Worm (Caenorhabditis elegans) whole organism, young adult: ENCODE results near the gene B0280.7.

ENCODE experiments used
- D2030.7 ChIP-seq: fragments of 200-800 bp; sonication (Bioruptor generic); IDR thresholded peaks from 2 replicates; pipeline ENCODE4 v1.3.6; 2022; ENCODE audit warnings: missing genetic modification reagents, missing genetic modification characterization, missing compliant biosample characterization
- F22D6.2 ChIP-seq: sonication (generic microtip); optimal IDR thresholded peaks from 2 replicates; lab custom pipeline; 2016; ENCODE audit warnings: mild to moderate bottlenecking, missing genetic modification characterization, missing compliant biosample characterization
- F33H1.4 ChIP-seq: fragments of 200-800 bp; sonication (Bioruptor generic); IDR thresholded peaks from 2 replicates; pipeline ENCODE4 v1.3.6; 2022; ENCODE audit warnings: missing genetic modification reagents, missing genetic modification characterization, missing compliant biosample characterization
- F37B4.10 ChIP-seq: fragments of 200-800 bp; sonication (Bioruptor generic); IDR thresholded peaks from 2 replicates; pipeline ENCODE4 v1.3.6; 2022; ENCODE audit warnings: missing genetic modification characterization, missing compliant biosample characterization
- F39B2.1 ChIP-seq: fragments of 200-800 bp; sonication (Bioruptor generic); IDR thresholded peaks from 2 replicates; pipeline ENCODE4 v1.3.6; 2022; ENCODE audit warnings: missing genetic modification reagents, missing genetic modification characterization, missing compliant biosample characterization
- F49E8.2 ChIP-seq: sonication (generic microtip); optimal IDR thresholded peaks from 3 replicates; lab custom pipeline; 2017; ENCODE audit warnings: missing genetic modification characterization, mild to moderate bottlenecking, missing compliant biosample characterization, antibody characterized with exemption, moderate library complexity; ENCODE audit not compliant: insufficient read depth
- F57A8.1 ChIP-seq: fragments of 200-800 bp; sonication (Bioruptor generic); optimal IDR thresholded peaks from 2 replicates; lab custom pipeline; 2018; ENCODE audit warnings: mild to moderate bottlenecking, missing genetic modification characterization, moderate library complexity, missing compliant biosample characterization
- T26A5.8 ChIP-seq: sonication (generic microtip); optimal IDR thresholded peaks from 2 replicates; lab custom pipeline; 2016; ENCODE audit warnings: missing genetic modification characterization, missing compliant biosample characterization
- ZK185.1 ChIP-seq: sonication (generic microtip); optimal IDR thresholded peaks from 2 replicates; lab custom pipeline; 2016; ENCODE audit warnings: mild to moderate bottlenecking, missing genetic modification characterization, missing compliant biosample characterization; ENCODE audit not compliant: poor library complexity, severe bottlenecking
- aptf-3 ChIP-seq: fragments of 200-800 bp; sonication (Bioruptor generic); IDR thresholded peaks from 2 replicates; pipeline ENCODE4 v1.3.6; 2022; ENCODE audit warnings: missing genetic modification characterization, missing compliant biosample characterization
- ceh-100 ChIP-seq: fragments of 200-800 bp; sonication (Bioruptor generic); IDR thresholded peaks from 2 replicates; pipeline ENCODE4 v1.3.6; 2022; ENCODE audit warnings: missing genetic modification reagents, missing genetic modification characterization, missing compliant biosample characterization
- ceh-40 ChIP-seq: fragments of 200-800 bp; sonication (Bioruptor generic); IDR thresholded peaks from 2 replicates; pipeline ENCODE4 v1.3.6; 2022; ENCODE audit warnings: missing genetic modification characterization, missing compliant biosample characterization
- ceh-79 ChIP-seq: sonication (generic microtip); optimal IDR thresholded peaks from 2 replicates; lab custom pipeline; 2017; ENCODE audit warnings: mild to moderate bottlenecking, missing genetic modification characterization, missing compliant biosample characterization
- ceh-91 ChIP-seq: fragments of 200-800 bp; sonication (Bioruptor generic); IDR thresholded peaks from 2 replicates; pipeline ENCODE4 v1.3.6; 2022; ENCODE audit warnings: missing genetic modification reagents, missing genetic modification characterization, missing compliant biosample characterization
- chd-7 ChIP-seq: sonication (generic microtip); optimal IDR thresholded peaks from 2 replicates; lab custom pipeline; 2016; ENCODE audit warnings: mild to moderate bottlenecking, missing genetic modification characterization, moderate library complexity, missing compliant biosample characterization
- dpff-1 ChIP-seq: sonication (generic microtip); optimal IDR thresholded peaks from 2 replicates; lab custom pipeline; 2017; ENCODE audit warnings: mild to moderate bottlenecking, missing genetic modification characterization, missing compliant biosample characterization
- efl-1 ChIP-seq: fragments of 150-350 bp; optimal IDR thresholded peaks from 2 replicates; lab custom pipeline; 2014; ENCODE audit warnings: missing biosample characterization, missing genetic modification reagents, missing genetic modification characterization
- egrh-3 ChIP-seq: fragments of 200-800 bp; sonication (Bioruptor generic); IDR thresholded peaks from 2 replicates; pipeline ENCODE4 v1.3.6; 2022; ENCODE audit warnings: missing genetic modification reagents, missing genetic modification characterization, missing compliant biosample characterization
- ekl-4 ChIP-seq: fragments of 200-800 bp; sonication (Bioruptor generic); IDR thresholded peaks from 2 replicates; pipeline ENCODE4 v1.3.6; 2022; ENCODE audit warnings: missing genetic modification reagents, missing genetic modification characterization, missing compliant biosample characterization
- hmg-1.2 ChIP-seq: fragments of 200-800 bp; sonication (Bioruptor generic); IDR thresholded peaks from 2 replicates; pipeline ENCODE4 v1.3.6; 2022; ENCODE audit warnings: missing genetic modification reagents, missing genetic modification characterization, missing compliant biosample characterization
- lin-54 ChIP-seq: fragments of 200-800 bp; sonication (Bioruptor generic); optimal IDR thresholded peaks from 2 replicates; lab custom pipeline; 2018; ENCODE audit warnings: mild to moderate bottlenecking, missing genetic modification characterization, missing compliant biosample characterization
- lsl-1 ChIP-seq: fragments of 200-800 bp; sonication (Bioruptor generic); optimal IDR thresholded peaks from 2 replicates; lab custom pipeline; 2018; ENCODE audit warnings: mild to moderate bottlenecking, missing genetic modification characterization, moderate library complexity, missing compliant biosample characterization
- madf-10 ChIP-seq: sonication (generic microtip); optimal IDR thresholded peaks from 2 replicates; lab custom pipeline; 2016; ENCODE audit warnings: mild to moderate bottlenecking, missing genetic modification characterization, missing compliant biosample characterization
- madf-6 ChIP-seq: fragments of 200-800 bp; sonication (Bioruptor generic); IDR thresholded peaks from 2 replicates; pipeline ENCODE4 v1.3.6; 2022; ENCODE audit warnings: missing genetic modification reagents, missing genetic modification characterization, missing compliant biosample characterization
- nhr-27 ChIP-seq: fragments of 200-800 bp; sonication (Bioruptor generic); optimal IDR thresholded peaks from 2 replicates; lab custom pipeline; 2018; ENCODE audit warnings: mild to moderate bottlenecking, missing genetic modification characterization, moderate library complexity, missing compliant biosample characterization
- nhr-80 ChIP-seq: sonication (generic microtip); optimal IDR thresholded peaks from 2 replicates; lab custom pipeline; 2016; ENCODE audit warnings: missing genetic modification characterization, missing compliant biosample characterization
- pha-4 ChIP-seq: fragments of 150-350 bp; sonication (generic microtip); optimal IDR thresholded peaks from 2 replicates; lab custom pipeline; 2014; ENCODE audit warnings: missing biosample characterization, missing genetic modification reagents, missing genetic modification characterization
- rcor-1 ChIP-seq: fragments of 200-800 bp; sonication (Bioruptor generic); IDR thresholded peaks from 2 replicates; pipeline ENCODE4 v1.3.6; 2022; ENCODE audit warnings: missing genetic modification reagents, missing genetic modification characterization, missing compliant biosample characterization
- repo-1 ChIP-seq: sonication (generic microtip); optimal IDR thresholded peaks from 2 replicates; lab custom pipeline; 2017; ENCODE audit warnings: mild to moderate bottlenecking, missing genetic modification characterization, missing compliant biosample characterization
- sdz-38 ChIP-seq: sonication (generic microtip); optimal IDR thresholded peaks from 2 replicates; lab custom pipeline; 2016; ENCODE audit warnings: missing genotype, missing genetic modification characterization, missing compliant biosample characterization
- snpc-1.3 ChIP-seq: sonication (generic microtip); optimal IDR thresholded peaks from 2 replicates; lab custom pipeline; 2017; ENCODE audit warnings: missing genetic modification characterization, mild to moderate bottlenecking, missing compliant biosample characterization, antibody characterized with exemption, moderate library complexity, missing genotype, missing genetic modification reagents; ENCODE audit not compliant: insufficient read depth
- somi-1 ChIP-seq: fragments of 200-800 bp; sonication (Bioruptor generic); optimal IDR thresholded peaks from 2 replicates; lab custom pipeline; 2018; ENCODE audit warnings: mild to moderate bottlenecking, missing genetic modification characterization, missing compliant biosample characterization
- unc-130 ChIP-seq: sonication (generic microtip); optimal IDR thresholded peaks from 2 replicates; lab custom pipeline; 2016; ENCODE audit warnings: missing genetic modification reagents, missing genetic modification characterization, missing compliant biosample characterization
- xnd-1 ChIP-seq: sonication (generic microtip); optimal IDR thresholded peaks from 2 replicates; lab custom pipeline; 2016; ENCODE audit warnings: missing genotype, missing genetic modification reagents, missing genetic modification characterization, missing compliant biosample characterization
- ztf-18 ChIP-seq: sonication (generic microtip); optimal IDR thresholded peaks from 2 replicates; lab custom pipeline; 2016; ENCODE audit warnings: missing genotype, mild to moderate bottlenecking, missing genetic modification characterization, missing compliant biosample characterization
- ztf-3 ChIP-seq: fragments of 200-800 bp; sonication (Bioruptor generic); optimal IDR thresholded peaks from 2 replicates; lab custom pipeline; 2018; ENCODE audit warnings: mild to moderate bottlenecking, missing genetic modification characterization, missing compliant biosample characterization

Gene B0280.7

ce11 chrIII:7062580-7062979 lies 49.1 kb downstream of the B0280.7 start, which contains the start of gene R01H2.1:
R01H2.1 (plus strand) TSS chrIII:7062880.
- TF ChIP-seq ceh-40 (GFP tag; lab: Robert Waterston, UW) (no peak), unc-130 (GFP tag; lab: Kevin White, UChicago) (no peak), egrh-3 (GFP tag; lab: Robert Waterston, UW) (no peak), ceh-79 (tag; lab: Kevin White, UChicago) (no peak), F37B4.10 (GFP tag; lab: Robert Waterston, UW) (no peak), rcor-1 (GFP tag; lab: Robert Waterston, UW) (no peak), pha-4 (tag; lab: Kevin White, UChicago) (no peak), ceh-100 (GFP tag; lab: Robert Waterston, UW) (no peak), nhr-80 (tag; lab: Kevin White, UChicago) (no peak), aptf-3 (GFP tag; lab: Robert Waterston, UW) (no peak), ZK185.1 (no peak)
- TF ChIP-seq, all 124 proteins: peak for 0

- TF ChIP-seq F57A8.1 (GFP tag; lab: Kevin White, UChicago) (no peak), lsl-1 (peak; percentile 81), madf-10 (tag; lab: Kevin White, UChicago) (no peak), ztf-18 (tag; lab: Kevin White, UChicago) (no peak), hmg-1.2 (GFP tag; lab: Robert Waterston, UW) (peak; percentile 16; the same call in 1 of the 2 replicates), D2030.7 (GFP tag; lab: Robert Waterston, UW) (peak; percentile 17; the same call in 1 of the 2 replicates), snpc-1.3 (no peak), ceh-91 (GFP tag; lab: Robert Waterston, UW) (peak; percentile 46), F49E8.2 (no peak), ztf-3 (no peak), nhr-27 (no peak), F39B2.1 (no peak), lin-54 (peak; percentile 55), repo-1 (no peak), T26A5.8 (tag; lab: Kevin White, UChicago) (no peak), sdz-38 (tag; lab: Kevin White, UChicago) (no peak), rcor-1 (GFP tag; lab: Robert Waterston, UW) (no peak), xnd-1 (tag; lab: Kevin White, UChicago) (peak; percentile 39), efl-1 (GFP tag; lab: Kevin White, UChicago) (peak; percentile 69), F33H1.4 (GFP tag; lab: Robert Waterston, UW) (peak; percentile 79), F22D6.2 (tag; lab: Kevin White, UChicago) (no peak), madf-6 (GFP tag; lab: Robert Waterston, UW) (peak; percentile 77), ekl-4 (GFP tag; lab: Robert Waterston, UW) (no peak), F37B4.10 (GFP tag; lab: Robert Waterston, UW) (no peak), chd-7 (tag; lab: Kevin White, UChicago) (no peak), dpff-1 (tag; lab: Kevin White, UChicago) (no peak), somi-1 (GFP tag; lab: Kevin White, UChicago) (no peak)
Observed at ce11 chrIII:7060531-7061095, 51.1 kb downstream of the B0280.7 start, which contains the start of gene egg-2. egg-2 (minus strand) TSS chrIII:7060583.
